Worm (Caenorhabditis elegans) whole organism, L4 larva: ENCODE results near the gene cest-2.3.
A peak's percentile ranks its signal among the peaks of the same experiment; 100 is the strongest.

Source experiments
- D1046.2 ChIP-seq: fragments of 200-800 bp; sonication (Bioruptor generic); IDR thresholded peaks from 2 replicates; pipeline ENCODE4 v1.3.6; 2022; ENCODE audit warnings: missing genetic modification characterization, missing compliant biosample characterization
- F10B5.3 ChIP-seq: sonication (generic microtip); optimal IDR thresholded peaks from 2 replicates; lab custom pipeline; 2016; ENCODE audit warnings: mild to moderate bottlenecking, missing genetic modification characterization, missing compliant biosample characterization
- T20F7.1 ChIP-seq: fragments of 200-800 bp; sonication (Bioruptor generic); optimal IDR thresholded peaks from 2 replicates; lab custom pipeline; 2018; ENCODE audit warnings: mild to moderate bottlenecking, missing genetic modification characterization, missing compliant biosample characterization
- Y75B8A.6 ChIP-seq: fragments of 200-800 bp; sonication (Bioruptor generic); IDR thresholded peaks from 2 replicates; pipeline ENCODE4 v1.3.6; 2022; ENCODE audit warnings: missing genetic modification reagents, missing genetic modification characterization, missing compliant biosample characterization
- aha-1 ChIP-seq: fragments of 150-350 bp; peaks from one replicate; lab custom pipeline; 2014; ENCODE audit warnings: missing biosample characterization, missing genetic modification characterization
- ama-1 ChIP-seq: fragments of 150-350 bp; optimal IDR thresholded peaks from 2 replicates; lab custom pipeline; 2014; ENCODE audit warnings: inconsistent platforms, mixed read lengths
- arid-1 ChIP-seq: fragments of 200-800 bp; sonication (Bioruptor generic); conservative IDR thresholded peaks from 2 replicates; pipeline ENCODE4 v1.3.6; 2022; ENCODE audit warnings: missing genetic modification reagents, missing genetic modification characterization, missing compliant biosample characterization
- attf-4 ChIP-seq: sonication (generic microtip); optimal IDR thresholded peaks from 3 replicates; lab custom pipeline; 2017; ENCODE audit warnings: missing biosample characterization, missing genetic modification characterization
- ceh-32 ChIP-seq: sonication (generic microtip); optimal IDR thresholded peaks from 2 replicates; lab custom pipeline; 2016; ENCODE audit warnings: mild to moderate bottlenecking, missing genetic modification characterization, missing compliant biosample characterization; ENCODE audit not compliant: poor library complexity
- ceh-44 ChIP-seq: fragments of 200-800 bp; sonication (Bioruptor generic); IDR thresholded peaks from 2 replicates; pipeline ENCODE4 v1.3.6; 2022; ENCODE audit warnings: missing genetic modification reagents, missing genetic modification characterization, missing compliant biosample characterization
- ceh-62 ChIP-seq: sonication (generic microtip); optimal IDR thresholded peaks from 2 replicates; lab custom pipeline; 2017; ENCODE audit warnings: missing biosample characterization, missing genetic modification characterization
- daf-19 ChIP-seq: fragments of 200-800 bp; sonication (Bioruptor generic); conservative IDR thresholded peaks from 2 replicates; pipeline ENCODE4 v1.3.6; 2022; ENCODE audit warnings: missing genetic modification characterization, missing compliant biosample characterization
- dmd-6 ChIP-seq: fragments of 200-800 bp; sonication (Bioruptor generic); IDR thresholded peaks from 2 replicates; pipeline ENCODE4 v1.3.6; 2022; ENCODE audit warnings: missing genetic modification reagents, missing genetic modification characterization, missing compliant biosample characterization
- dve-1 ChIP-seq: sonication (generic microtip); optimal IDR thresholded peaks from 2 replicates; lab custom pipeline; 2017; ENCODE audit warnings: antibody characterized with exemption, mild to moderate bottlenecking, missing genetic modification characterization, missing compliant biosample characterization; ENCODE audit not compliant: insufficient read depth
- fkh-10 ChIP-seq: fragments of 150-350 bp; optimal IDR thresholded peaks from 2 replicates; lab custom pipeline; 2014; ENCODE audit warnings: missing biosample characterization, missing genetic modification reagents, missing genetic modification characterization
- fos-1 ChIP-seq: fragments of 150-350 bp; optimal IDR thresholded peaks from 2 replicates; lab custom pipeline; 2014; ENCODE audit warnings: missing biosample characterization, missing genetic modification characterization
- gei-8 ChIP-seq: fragments of 200-800 bp; sonication (Bioruptor generic); optimal IDR thresholded peaks from 2 replicates; lab custom pipeline; 2018; ENCODE audit warnings: mild to moderate bottlenecking, missing genetic modification characterization, missing compliant biosample characterization
- hlh-11 ChIP-seq: fragments of 200-800 bp; sonication (Bioruptor generic); optimal IDR thresholded peaks from 2 replicates; lab custom pipeline; 2018; ENCODE audit warnings: mild to moderate bottlenecking, missing genetic modification characterization, missing compliant biosample characterization
- hlh-30 ChIP-seq: sonication (generic microtip); optimal IDR thresholded peaks from 2 replicates; lab custom pipeline; 2017; ENCODE audit warnings: antibody characterized with exemption, mild to moderate bottlenecking, missing genetic modification characterization, missing compliant biosample characterization; ENCODE audit not compliant: insufficient read depth
- jun-1 ChIP-seq: fragments of 150-350 bp; optimal IDR thresholded peaks from 2 replicates; lab custom pipeline; 2014; ENCODE audit warnings: missing biosample characterization, missing genetic modification reagents, missing genetic modification characterization
- lin-1 ChIP-seq: fragments of 200-800 bp; sonication (Bioruptor generic); IDR thresholded peaks from 2 replicates; pipeline ENCODE4 v1.3.6; 2022; ENCODE audit warnings: missing genetic modification reagents, missing genetic modification characterization, missing compliant biosample characterization
- lin-39 ChIP-seq: fragments of 150-350 bp; optimal IDR thresholded peaks from 2 replicates; lab custom pipeline; 2014; ENCODE audit warnings: missing biosample characterization, missing genetic modification reagents, missing genetic modification characterization
- lir-3 ChIP-seq: sonication (generic microtip); optimal IDR thresholded peaks from 2 replicates; lab custom pipeline; 2016; ENCODE audit warnings: mild to moderate bottlenecking, missing genetic modification characterization, missing compliant biosample characterization
- mdl-1 ChIP-seq, 2 experiments: fragments of 150-350 bp in 1 of 2; sonication (generic microtip) in 1 of 2; optimal IDR thresholded peaks; 2 replicates each; lab custom pipeline; 2014 to 2017; ENCODE audit warnings: missing biosample characterization in 2 of 2, missing genetic modification characterization in 2 of 2
- mdt-29 ChIP-seq: fragments of 200-800 bp; sonication (Bioruptor generic); IDR thresholded peaks from 2 replicates; pipeline ENCODE4 v1.3.6; 2022; ENCODE audit warnings: missing genetic modification reagents, missing genetic modification characterization, missing compliant biosample characterization
- mxl-2 ChIP-seq: fragments of 200-800 bp; sonication (Bioruptor generic); conservative IDR thresholded peaks from 2 replicates; pipeline ENCODE4 v1.3.6; 2022; ENCODE audit warnings: missing genetic modification reagents, missing genetic modification characterization, missing compliant biosample characterization
- mxl-3 ChIP-seq: fragments of 200-800 bp; sonication (Bioruptor generic); optimal IDR thresholded peaks from 2 replicates; lab custom pipeline; 2018; ENCODE audit warnings: mild to moderate bottlenecking, missing genetic modification characterization, missing compliant biosample characterization
- nhr-111 ChIP-seq: fragments of 200-800 bp; sonication (Bioruptor generic); optimal IDR thresholded peaks from 2 replicates; lab custom pipeline; 2018; ENCODE audit warnings: mild to moderate bottlenecking, missing genetic modification characterization, missing compliant biosample characterization
- nhr-28 ChIP-seq: fragments of 150-350 bp; optimal IDR thresholded peaks from 2 replicates; lab custom pipeline; 2014; ENCODE audit warnings: missing biosample characterization, missing genetic modification characterization
- nhr-41 ChIP-seq: fragments of 200-800 bp; sonication (Bioruptor generic); IDR thresholded peaks from 2 replicates; pipeline ENCODE4 v1.3.6; 2022; ENCODE audit warnings: missing genetic modification reagents, missing genetic modification characterization, missing compliant biosample characterization
- nhr-48 ChIP-seq: sonication (generic microtip); optimal IDR thresholded peaks from 2 replicates; lab custom pipeline; 2016; ENCODE audit warnings: mild to moderate bottlenecking, missing genetic modification characterization, missing compliant biosample characterization
- nhr-77 ChIP-seq: fragments of 150-350 bp; optimal IDR thresholded peaks from 2 replicates; lab custom pipeline; 2014; ENCODE audit warnings: missing biosample characterization, missing genetic modification characterization
- php-3 ChIP-seq: fragments of 200-800 bp; sonication (Bioruptor generic); IDR thresholded peaks from 2 replicates; pipeline ENCODE4 v1.3.6; 2022; ENCODE audit warnings: missing genetic modification reagents, missing genetic modification characterization, missing compliant biosample characterization
- pqm-1 ChIP-seq: sonication (generic microtip); optimal IDR thresholded peaks from 2 replicates; lab custom pipeline; 2017; ENCODE audit warnings: missing biosample characterization, missing genetic modification characterization
- sdz-12 ChIP-seq: fragments of 200-800 bp; sonication (Bioruptor generic); optimal IDR thresholded peaks from 2 replicates; lab custom pipeline; 2018; ENCODE audit warnings: mild to moderate bottlenecking, missing genetic modification characterization, missing compliant biosample characterization
- snpc-4 ChIP-seq: fragments of 150-350 bp; optimal IDR thresholded peaks from 2 replicates; lab custom pipeline; 2014; ENCODE audit warnings: missing biosample characterization, missing genetic modification characterization
- spr-1 ChIP-seq: sonication (generic microtip); optimal IDR thresholded peaks from 2 replicates; lab custom pipeline; 2016; ENCODE audit warnings: mild to moderate bottlenecking, missing genetic modification characterization, missing compliant biosample characterization
- tra-1 ChIP-seq: fragments of 200-800 bp; sonication (Bioruptor generic); IDR thresholded peaks from 2 replicates; pipeline ENCODE4 v1.3.6; 2022; ENCODE audit warnings: missing genetic modification reagents, missing genetic modification characterization, missing compliant biosample characterization
- unc-62 ChIP-seq, 3 experiments: fragments of 150-350 bp in 1 of 3; sonication (generic microtip); optimal IDR thresholded peaks in 2 of 3; peaks in 1 of 3; 1 replicate in 1 of 3; 2 replicates in 2 of 3; lab custom pipeline; 2014 to 2017; ENCODE audit warnings: missing biosample characterization in 3 of 3, missing genetic modification characterization in 3 of 3, missing genetic modification reagents in 3 of 3, missing genotype in 1 of 3
- zfp-2 ChIP-seq: sonication (generic microtip); optimal IDR thresholded peaks from 2 replicates; lab custom pipeline; 2016; ENCODE audit warnings: mild to moderate bottlenecking, missing genetic modification characterization, missing compliant biosample characterization
- zfp-3 ChIP-seq: fragments of 200-800 bp; sonication (Bioruptor generic); conservative IDR thresholded peaks from 2 replicates; pipeline ENCODE4 v1.3.6; 2022; ENCODE audit warnings: missing genetic modification reagents, missing genetic modification characterization, missing compliant biosample characterization

Gene cest-2.3

ce11 chrV:14223141-14223540 lies 40.4 kb upstream of the cest-2.3 start:
- TF ChIP-seq sdz-12 (GFP tag; lab: Kevin White, UChicago), result no peak
- TF ChIP-seq attf-4 (tag; lab: Kevin White, UChicago), result no peak
- no peak for TF ChIP-seq php-3 (GFP tag; lab: Robert Waterston, UW)
- TF ChIP-seq fos-1 (tag; lab: Kevin White, UChicago), result no peak
- no peak for TF ChIP-seq zfp-2
- TF ChIP-seq D1046.2 (GFP tag; lab: Robert Waterston, UW), result no peak
- no peak for TF ChIP-seq spr-1 (tag; lab: Kevin White, UChicago)
- TF ChIP-seq lir-3 (tag; lab: Kevin White, UChicago), result no peak
- no peak for TF ChIP-seq ama-1 (lab: Kevin White, UChicago)

ce11 chrV:14215106-14215505 lies 32.3 kb upstream of the cest-2.3 start, which contains the start of gene T16A9.5:
Gene T16A9.5, minus strand, starts transcription at chrV:14215206.
- TF ChIP-seq T20F7.1 (GFP tag; lab: Kevin White, UChicago) (no peak), mdt-29 (GFP tag; lab: Robert Waterston, UW) (no peak), dve-1 (tag; lab: Kevin White, UChicago) (no peak)

ce11 chrV:14212813-14213212 lies 30.1 kb upstream of the cest-2.3 start:
- peak; percentile 83 for TF ChIP-seq mxl-3 (GFP tag; lab: Kevin White, UChicago)
- TF ChIP-seq arid-1, result no peak
- no peak for TF ChIP-seq ceh-32
- peak; percentile 60 for TF ChIP-seq dmd-6
- TF ChIP-seq T20F7.1 (GFP tag; lab: Kevin White, UChicago), result peak; percentile 42
- TF ChIP-seq mxl-2 (GFP tag; lab: Robert Waterston, UW), result no peak
- TF ChIP-seq aha-1 (tag; lab: Kevin White, UChicago), result no peak
- TF ChIP-seq ceh-44 (GFP tag; lab: Robert Waterston, UW), result no peak
- no peak for TF ChIP-seq tra-1 (GFP tag; lab: Robert Waterston, UW)
- no peak for TF ChIP-seq lin-39 (tag; lab: Kevin White, UChicago)
- TF ChIP-seq fkh-10 (GFP tag; lab: Kevin White, UChicago), result no peak
- no peak for TF ChIP-seq daf-19
- peak; percentile 70 for TF ChIP-seq pqm-1 (tag; lab: Kevin White, UChicago)
- TF ChIP-seq nhr-48 (tag; lab: Kevin White, UChicago), result peak; percentile 66
- no peak for TF ChIP-seq nhr-111 (GFP tag; lab: Kevin White, UChicago)
- no peak for TF ChIP-seq nhr-41 (GFP tag; lab: Robert Waterston, UW)
- no peak for TF ChIP-seq jun-1
- peak; percentile 93 for TF ChIP-seq nhr-28
- no peak for TF ChIP-seq snpc-4 (tag; lab: Kevin White, UChicago)
- no peak for TF ChIP-seq zfp-3 (GFP tag; lab: Robert Waterston, UW)
- TF ChIP-seq mdl-1 (tag; optimal IDR thresholded peaks at IDR 0.05; lab: Kevin White, UChicago), result peak in 1 of 2 experiments; percentile 81
- TF ChIP-seq gei-8 (GFP tag; lab: Kevin White, UChicago), result no peak
- TF ChIP-seq hlh-11 (tag; lab: Kevin White, UChicago), result peak; percentile 76
- TF ChIP-seq Y75B8A.6, result no peak
- peak; percentile 74 for TF ChIP-seq nhr-77 (tag; lab: Kevin White, UChicago)
- no peak for TF ChIP-seq dve-1 (tag; lab: Kevin White, UChicago)
- peak in 1 of 2 experiments; percentile 99 for TF ChIP-seq unc-62 (GFP tag; optimal IDR thresholded peaks at IDR 0.05 in 1 of 2; lab: Kevin White, UChicago)
- no peak for TF ChIP-seq unc-62 (tag; optimal IDR thresholded peaks at IDR 0.05; lab: Kevin White, UChicago)
- no peak for TF ChIP-seq ceh-62 (tag; lab: Kevin White, UChicago)
- peak; percentile 34; the same call in 1 of the 2 replicates for TF ChIP-seq lin-1 (GFP tag; lab: Robert Waterston, UW)
- peak; percentile 83 for TF ChIP-seq hlh-30
- TF ChIP-seq F10B5.3 (tag; lab: Kevin White, UChicago), result no peak
- TF ChIP-seq, all 104 proteins: peak for 12
